Fruit fly (Drosophila melanogaster): Measurements from ENCODE around the gene Tom20.

DNA sequence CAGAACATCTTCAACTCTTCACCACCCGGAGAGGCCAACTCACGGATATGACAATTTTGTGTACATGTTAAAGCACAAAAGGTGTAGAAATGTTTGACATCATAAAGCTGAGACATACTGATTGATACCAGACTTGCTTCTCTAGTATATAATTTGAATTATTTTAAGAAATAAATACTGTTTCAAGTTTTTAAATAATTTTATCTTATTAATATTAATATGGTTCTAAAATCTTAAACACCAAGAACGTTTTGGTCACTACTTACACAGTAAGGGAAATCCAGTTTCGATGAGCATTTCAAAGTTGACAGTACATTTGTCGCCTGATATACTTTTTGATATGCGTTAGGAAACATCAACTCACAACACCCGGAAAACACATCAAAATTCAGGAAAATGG lies 14.7 kb upstream of the Tom20 start, which contains the start of the genes hale and schuy:
- no peak for TF ChIP-seq Sin3A (optimal IDR thresholded peaks at IDR 0.05)
- no peak for TF ChIP-seq h (optimal IDR thresholded peaks at IDR 0.05)
- no peak for TF ChIP-seq psq (optimal IDR thresholded peaks at IDR 0.05)
- no peak for TF ChIP-seq insv (optimal IDR thresholded peaks at IDR 0.05)
- no peak for TF ChIP-seq Myc (optimal IDR thresholded peaks at IDR 0.05)
- no peak for TF ChIP-seq ttk (optimal IDR thresholded peaks at IDR 0.05)

All from Kc167 (cell line).